Worm (Caenorhabditis elegans): ENCODE measurements around the gene Y17D7B.4.

Y17D7B.4 gene

ce11 chrV:18731579-18732041 is 44.9 kb downstream of the Y17D7B.4 start, which contains the start of the genes asp-18 and scl-19:
asp-18 (minus strand) TSS chrV:18731679.
scl-19 (plus strand) TSS chrV:18731991.
- TF ChIP-seq hmbx-1 (tag; optimal IDR thresholded peaks at IDR 0.05) (no peak), sea-1 (GFP tag; conservative IDR thresholded peaks at IDR 0.05) (no peak), ceh-36 (tag; optimal IDR thresholded peaks at IDR 0.05) (no peak)

ce11 chrV:18729324-18729924 is 47.1 kb downstream of the Y17D7B.4 start, which contains the start of gene asp-19:
asp-19 (minus strand) TSS chrV:18729374.
- no peak for TF ChIP-seq pes-1 (GFP tag; IDR thresholded peaks at IDR 0.05)
- no peak for TF ChIP-seq hmg-4 (GFP tag; optimal IDR thresholded peaks at IDR 0.05)
- no peak for TF ChIP-seq sea-1 (GFP tag; conservative IDR thresholded peaks at IDR 0.05)
- no peak for TF ChIP-seq hnd-1 (tag; optimal IDR thresholded peaks at IDR 0.05)
- no peak for TF ChIP-seq B0310.2 (tag; optimal IDR thresholded peaks at IDR 0.05)
- TF ChIP-seq tbx-37 (GFP tag; conservative IDR thresholded peaks at IDR 0.05) = no peak
- TF ChIP-seq ceh-36 (tag; optimal IDR thresholded peaks at IDR 0.05) = no peak
- no peak for TF ChIP-seq flt-1 (GFP tag; IDR thresholded peaks at IDR 0.05)
- TF ChIP-seq ceh-13 (GFP tag; optimal IDR thresholded peaks at IDR 0.05) = no peak
- no peak for TF ChIP-seq ets-7 (tag; optimal IDR thresholded peaks at IDR 0.05)
- TF ChIP-seq hmbx-1 (tag; optimal IDR thresholded peaks at IDR 0.05) = no peak
- TF ChIP-seq ama-1 (optimal IDR thresholded peaks at IDR 0.05) = no peak
- TF ChIP-seq aly-1 (tag; optimal IDR thresholded peaks at IDR 0.05) = no peak
- TF ChIP-seq F13C5.2 (tag; optimal IDR thresholded peaks at IDR 0.05) = no peak
- TF ChIP-seq tbx-11 (GFP tag; IDR thresholded peaks at IDR 0.05) = no peak
- TF ChIP-seq scrt-1 (GFP tag; IDR thresholded peaks at IDR 0.05) = no peak
- no peak for TF ChIP-seq tra-4 (tag; optimal IDR thresholded peaks at IDR 0.05)

Data from whole organism, early embryonic.